Fruit fly (Drosophila melanogaster) S2 (cell line): ENCODE results near the gene Spn75F.

Experiments
- CG8478 ChIP-seq: fragments of >200 bp; optimal IDR thresholded peaks from 2 replicates; lab custom pipeline; 2018
- CTCF ChIP-seq, 2 experiments: fragments of >200 bp; optimal IDR thresholded peaks; 2 replicates each; lab custom pipeline; 2018

dm6 chr3L:19138925-19139503 lies 9.5 kb upstream of the Spn75F start, which contains the start of gene CG14082:
- TF ChIP-seq CTCF (optimal IDR thresholded peaks at IDR 0.05; lab: Kevin White, UChicago) (no peak), CG8478 (lab: Kevin White, UChicago) (no peak)
